Fruit fly (Drosophila melanogaster) whole organism, embryonic: ENCODE results near the gene CG15742.
A peak's percentile ranks its signal among the peaks of the same experiment; 100 is the strongest.

ENCODE experiments used
- B-H2 ChIP-seq: fragments of 200-800 bp; sonication (Bioruptor generic); optimal IDR thresholded peaks from 2 replicates; lab custom pipeline; 2018; ENCODE audit warnings: missing biosample characterization, mild to moderate bottlenecking, missing genetic modification characterization
- Bgb ChIP-seq: fragments of 200-800 bp; sonication (Bioruptor generic); IDR thresholded peaks from 2 replicates; pipeline ENCODE4 v1.3.6; 2022; ENCODE audit warnings: missing biosample characterization, missing genetic modification characterization; ENCODE audit not compliant: partially characterized antibody
- CG10147 ChIP-seq: fragments of 200-800 bp; sonication (Bioruptor generic); optimal IDR thresholded peaks from 2 replicates; lab custom pipeline; 2019; ENCODE audit warnings: missing biosample characterization, mild to moderate bottlenecking, missing genetic modification characterization, moderate library complexity
- CG10462 ChIP-seq: fragments of 200-800 bp; sonication (Bioruptor generic); optimal IDR thresholded peaks from 2 replicates; lab custom pipeline; 2016; ENCODE audit warnings: missing biosample characterization, missing genetic modification characterization
- CG11504 ChIP-seq: fragments of 200-800 bp; sonication (Bioruptor generic); optimal IDR thresholded peaks from 3 replicates; lab custom pipeline; 2019; ENCODE audit warnings: missing biosample characterization, mild to moderate bottlenecking, missing genetic modification characterization, moderate library complexity
- CG14667 ChIP-seq: fragments of 200-800 bp; sonication (Bioruptor generic); IDR thresholded peaks from 2 replicates; pipeline ENCODE4 v1.3.6; 2022; ENCODE audit warnings: missing biosample characterization, missing genetic modification characterization
- CG14965 ChIP-seq: fragments of 200-800 bp; sonication (Bioruptor generic); optimal IDR thresholded peaks from 2 replicates; lab custom pipeline; 2016; ENCODE audit warnings: missing biosample characterization, missing genetic modification characterization, borderline replicate concordance
- CG15073 ChIP-seq: fragments of 200-800 bp; sonication (Bioruptor generic); optimal IDR thresholded peaks from 2 replicates; lab custom pipeline; 2016; ENCODE audit warnings: missing biosample characterization, missing genetic modification characterization
- CG17328 ChIP-seq: fragments of 200-800 bp; sonication (Bioruptor generic); IDR thresholded peaks from 2 replicates; pipeline ENCODE4 v1.3.6; 2022; ENCODE audit warnings: missing biosample characterization, missing genetic modification characterization
- CG17361 ChIP-seq: fragments of 200-800 bp; sonication (Bioruptor generic); IDR thresholded peaks from 3 replicates; pipeline ENCODE4 v1.3.6; 2022; ENCODE audit warnings: missing biosample characterization, missing genetic modification characterization
- CG18262 ChIP-seq: fragments of 200-800 bp; optimal IDR thresholded peaks from 3 replicates; lab custom pipeline; 2019; ENCODE audit warnings: missing biosample characterization, mild to moderate bottlenecking, missing genetic modification characterization, moderate library complexity
- CG2120 ChIP-seq: fragments of 200-800 bp; sonication (Bioruptor generic); optimal IDR thresholded peaks from 3 replicates; lab custom pipeline; 2016; ENCODE audit warnings: missing biosample characterization, missing genetic modification characterization
- CG2712 ChIP-seq: fragments of 200-800 bp; optimal IDR thresholded peaks from 3 replicates; lab custom pipeline; 2019; ENCODE audit warnings: missing biosample characterization, mild to moderate bottlenecking, missing genetic modification characterization, moderate library complexity
- CG30403 ChIP-seq: fragments of 200-800 bp; sonication (Bioruptor generic); optimal IDR thresholded peaks from 3 replicates; lab custom pipeline; 2016; ENCODE audit warnings: missing biosample characterization, missing genetic modification characterization
- CG31441 ChIP-seq: fragments of 200-800 bp; sonication (Bioruptor generic); IDR thresholded peaks from 2 replicates; pipeline ENCODE4 v1.3.6; 2022; ENCODE audit warnings: missing biosample characterization, missing genetic modification characterization
- CG33557 ChIP-seq: fragments of 200-800 bp; sonication (Bioruptor generic); optimal IDR thresholded peaks from 2 replicates; lab custom pipeline; 2019; ENCODE audit warnings: missing biosample characterization, mild to moderate bottlenecking, missing genetic modification characterization, moderate library complexity
- CG4820 ChIP-seq: fragments of 200-800 bp; sonication (Bioruptor generic); optimal IDR thresholded peaks from 3 replicates; lab custom pipeline; 2016; ENCODE audit warnings: missing biosample characterization, missing genetic modification characterization
- CG6175 ChIP-seq: fragments of 200-800 bp; sonication (Bioruptor generic); IDR thresholded peaks from 3 replicates; pipeline ENCODE4 v1.3.6; 2022; ENCODE audit warnings: missing biosample characterization, missing genetic modification characterization
- CG6654 ChIP-seq: fragments of 200-800 bp; sonication (Bioruptor generic); optimal IDR thresholded peaks from 2 replicates; lab custom pipeline; 2017; ENCODE audit warnings: missing biosample characterization, mild to moderate bottlenecking, missing genetic modification characterization
- CG6683 ChIP-seq: fragments of 200-800 bp; sonication (Bioruptor generic); optimal IDR thresholded peaks from 2 replicates; lab custom pipeline; 2017; ENCODE audit warnings: missing biosample characterization, mild to moderate bottlenecking, missing genetic modification characterization, missing genetic modification reagents
- CG7786 ChIP-seq: fragments of 200-800 bp; sonication (Bioruptor generic); optimal IDR thresholded peaks from 2 replicates; lab custom pipeline; 2016; ENCODE audit warnings: missing biosample characterization, missing genetic modification characterization
- D19B ChIP-seq: fragments of 200-800 bp; sonication (Bioruptor generic); optimal IDR thresholded peaks from 2 replicates; lab custom pipeline; 2017; ENCODE audit warnings: missing biosample characterization, mild to moderate bottlenecking, missing genetic modification characterization
- Doc3 ChIP-seq: fragments of 200-800 bp; sonication (Bioruptor generic); IDR thresholded peaks from 3 replicates; pipeline ENCODE4 v1.3.6; 2022; ENCODE audit warnings: missing biosample characterization, missing genetic modification characterization; ENCODE audit not compliant: partially characterized antibody
- Dp ChIP-seq: fragments of 200-800 bp; sonication (Bioruptor generic); optimal IDR thresholded peaks from 2 replicates; lab custom pipeline; 2018; ENCODE audit warnings: missing biosample characterization, mild to moderate bottlenecking, missing genetic modification characterization, moderate library complexity
- Rx ChIP-seq: fragments of 200-800 bp; sonication (Bioruptor generic); IDR thresholded peaks from 2 replicates; pipeline ENCODE4 v1.3.6; 2022; ENCODE audit warnings: missing biosample characterization, missing genetic modification characterization
- Sox102F ChIP-seq: fragments of 200-800 bp; sonication (Bioruptor generic); optimal IDR thresholded peaks from 2 replicates; lab custom pipeline; 2018; ENCODE audit warnings: missing biosample characterization, mild to moderate bottlenecking, missing genetic modification characterization, moderate library complexity
- Ssrp ChIP-seq: fragments of 200-800 bp; sonication (Bioruptor generic); optimal IDR thresholded peaks from 2 replicates; lab custom pipeline; 2018; ENCODE audit warnings: missing biosample characterization, mild to moderate bottlenecking, missing genetic modification characterization, moderate library complexity
- Xrp1 ChIP-seq: fragments of 200-800 bp; sonication (Bioruptor generic); IDR thresholded peaks from 2 replicates; pipeline ENCODE4 v1.3.6; 2022; ENCODE audit warnings: missing biosample characterization, missing genetic modification characterization
- bsh ChIP-seq, 2 experiments: fragments of 200-800 bp; sonication (Bioruptor generic); optimal IDR thresholded peaks; 2 replicates each; lab custom pipeline; 2017 to 2018; ENCODE audit warnings: mild to moderate bottlenecking in 2 of 2, missing biosample characterization in 2 of 2, missing genetic modification characterization in 2 of 2, moderate library complexity in 1 of 2
- cato ChIP-seq: fragments of 200-800 bp; sonication (Bioruptor generic); optimal IDR thresholded peaks from 2 replicates; lab custom pipeline; 2016; ENCODE audit warnings: missing biosample characterization, missing genetic modification characterization, borderline replicate concordance
- chn ChIP-seq: fragments of 200-800 bp; sonication (Bioruptor generic); optimal IDR thresholded peaks from 2 replicates; lab custom pipeline; 2016; ENCODE audit warnings: missing biosample characterization, missing genetic modification characterization
- dmrt11E ChIP-seq: fragments of 200-800 bp; sonication (Bioruptor generic); optimal IDR thresholded peaks from 3 replicates; lab custom pipeline; 2018; ENCODE audit warnings: missing biosample characterization, mild to moderate bottlenecking, missing genetic modification characterization, moderate library complexity
- dmrt99B ChIP-seq: fragments of 200-800 bp; sonication (Bioruptor generic); optimal IDR thresholded peaks from 2 replicates; lab custom pipeline; 2018; ENCODE audit warnings: missing biosample characterization, mild to moderate bottlenecking, missing genetic modification characterization, moderate library complexity
- fd96Cb ChIP-seq: fragments of 200-800 bp; sonication (Bioruptor generic); optimal IDR thresholded peaks from 2 replicates; lab custom pipeline; 2018; ENCODE audit warnings: missing biosample characterization, mild to moderate bottlenecking, missing genetic modification characterization, moderate library complexity
- jigr1 ChIP-seq: fragments of 200-800 bp; sonication (Bioruptor generic); IDR thresholded peaks from 3 replicates; pipeline ENCODE4 v1.3.6; 2022; ENCODE audit warnings: missing biosample characterization, missing genetic modification characterization
- lab ChIP-seq: fragments of 200-800 bp; sonication (Bioruptor generic); optimal IDR thresholded peaks from 3 replicates; lab custom pipeline; 2017; ENCODE audit warnings: missing biosample characterization, missing genetic modification characterization, mild to moderate bottlenecking, moderate library complexity, missing genetic modification reagents
- lov ChIP-seq, 2 experiments: fragments of 200-800 bp in 1 of 2; fragments of >200 bp in 1 of 2; sonication (Bioruptor generic) in 1 of 2; IDR thresholded peaks in 1 of 2; optimal IDR thresholded peaks in 1 of 2; 2 replicates in 1 of 2; 3 replicates in 1 of 2; pipeline versions ENCODE4 v1.3.6 to Lab custom; 2017 to 2022; ENCODE audit warnings: missing biosample characterization in 1 of 2, missing genetic modification characterization in 1 of 2
- nmo ChIP-seq: fragments of 200-800 bp; sonication (Bioruptor generic); optimal IDR thresholded peaks from 2 replicates; lab custom pipeline; 2018; ENCODE audit warnings: missing biosample characterization, mild to moderate bottlenecking, missing genetic modification characterization, moderate library complexity
- ro ChIP-seq: fragments of 200-800 bp; sonication (Bioruptor generic); IDR thresholded peaks from 2 replicates; pipeline ENCODE4 v1.3.6; 2022; ENCODE audit warnings: missing biosample characterization, missing genetic modification characterization
- sd ChIP-seq: fragments of 200-800 bp; sonication (Bioruptor generic); optimal IDR thresholded peaks from 3 replicates; lab custom pipeline; 2018; ENCODE audit warnings: missing biosample characterization, mild to moderate bottlenecking, missing genetic modification characterization, moderate library complexity
- sens ChIP-seq: fragments of 200-800 bp; sonication (Bioruptor generic); peaks from one replicate; lab custom pipeline; 2016; ENCODE audit warnings: missing biosample characterization, missing genetic modification characterization
- slou ChIP-seq: fragments of 200-800 bp; sonication (Bioruptor generic); optimal IDR thresholded peaks from 3 replicates; lab custom pipeline; 2016; ENCODE audit warnings: missing biosample characterization, missing genetic modification characterization
- sug ChIP-seq: fragments of 200-800 bp; optimal IDR thresholded peaks from 2 replicates; lab custom pipeline; 2019; ENCODE audit warnings: missing biosample characterization, mild to moderate bottlenecking, missing genetic modification characterization, moderate library complexity
- ttk ChIP-seq: fragments of 200-800 bp; sonication (Bioruptor generic); IDR thresholded peaks from 2 replicates; pipeline ENCODE4 v2.1.2; 2022; ENCODE audit warnings: missing biosample characterization, missing genetic modification characterization
- tx ChIP-seq: fragments of 200-800 bp; sonication (Bioruptor generic); optimal IDR thresholded peaks from 2 replicates; lab custom pipeline; 2016; ENCODE audit warnings: missing biosample characterization, missing genetic modification characterization
- unc-4 ChIP-seq: fragments of 200-800 bp; sonication (Bioruptor generic); IDR thresholded peaks from 2 replicates; pipeline ENCODE4 v1.3.6; 2022; ENCODE audit warnings: missing biosample characterization, missing genetic modification characterization; ENCODE audit not compliant: partially characterized antibody
- unpg ChIP-seq: fragments of 200-800 bp; sonication (Bioruptor generic); optimal IDR thresholded peaks from 3 replicates; lab custom pipeline; 2018; ENCODE audit warnings: missing biosample characterization, mild to moderate bottlenecking, missing genetic modification characterization, moderate library complexity
- usp ChIP-seq: fragments of >200 bp; optimal IDR thresholded peaks from 2 replicates; lab custom pipeline; 2017; ENCODE audit warnings: missing biosample characterization, missing genetic modification characterization
- zfh1 ChIP-seq: fragments of 200-800 bp; sonication (Bioruptor generic); IDR thresholded peaks from 3 replicates; pipeline ENCODE4 v1.3.6; 2022; ENCODE audit warnings: missing biosample characterization, missing genetic modification characterization
- zfh2 ChIP-seq: fragments of 200-800 bp; sonication (Bioruptor generic); optimal IDR thresholded peaks from 2 replicates; lab custom pipeline; 2016; ENCODE audit warnings: missing biosample characterization, missing genetic modification characterization

CG15742 gene

DNA sequence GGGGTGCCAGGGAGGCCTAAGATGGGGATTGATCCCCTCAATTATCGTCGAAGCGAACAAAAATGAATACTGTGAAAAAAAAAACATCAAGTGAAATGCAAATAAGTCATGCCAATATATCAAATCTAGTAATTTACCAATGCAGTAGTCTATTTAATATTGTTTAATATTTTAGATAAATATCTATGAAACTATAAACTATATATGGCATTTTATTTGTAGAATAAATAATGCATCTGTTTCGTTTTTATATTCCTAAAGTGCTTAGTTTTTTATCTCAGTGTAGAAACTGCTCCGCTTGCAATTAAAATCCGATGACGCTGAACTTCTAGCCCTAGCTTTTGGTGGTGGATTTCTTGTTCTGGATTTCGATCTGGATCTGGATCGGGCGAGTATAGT is 30.1 kb downstream of the CG15742 start (continued):
- TF ChIP-seq CG2120 (GFP tag; lab: Kevin White, UChicago), result no peak
- no peak for TF ChIP-seq Doc3 (GFP tag; lab: Robert Waterston, UW)
- no peak for TF ChIP-seq CG17328
- TF ChIP-seq CG2712 (tag; lab: Kevin White, UChicago), result peak; percentile 35
- TF ChIP-seq unc-4 (GFP tag; lab: Robert Waterston, UW), result no peak
- TF ChIP-seq unpg, result peak; percentile 23
- TF ChIP-seq D19B, result no peak
- no peak for TF ChIP-seq CG6683 (GFP tag; lab: Kevin White, UChicago)
- TF ChIP-seq slou, result no peak
- TF ChIP-seq Dp (GFP tag; lab: Kevin White, UChicago), result no peak
- no peak for TF ChIP-seq sug
- TF ChIP-seq sd (tag; lab: Kevin White, UChicago), result no peak
- TF ChIP-seq zfh1 (GFP tag; lab: Robert Waterston, UW), result no peak
- no peak for TF ChIP-seq usp (GFP tag; lab: Kevin White, UChicago)
- TF ChIP-seq jigr1 (GFP tag; lab: Robert Waterston, UW), result no peak
- no peak for TF ChIP-seq CG14667 (GFP tag; lab: Robert Waterston, UW)
- peak; percentile 10 for TF ChIP-seq dmrt99B (tag; lab: Kevin White, UChicago)
- TF ChIP-seq chn (GFP tag; lab: Kevin White, UChicago), result no peak
- TF ChIP-seq Sox102F (GFP tag; lab: Kevin White, UChicago), result peak; percentile 12
- TF ChIP-seq B-H2 (GFP tag; lab: Kevin White, UChicago), result no peak
- no peak for TF ChIP-seq CG10147 (GFP tag; lab: Kevin White, UChicago)
- TF ChIP-seq CG4820 (GFP tag; lab: Kevin White, UChicago), result no peak
- TF ChIP-seq CG30403 (GFP tag; lab: Kevin White, UChicago), result no peak
- no peak for TF ChIP-seq ttk (GFP tag; lab: Robert Waterston, UW)
- TF ChIP-seq CG6175 (GFP tag; lab: Robert Waterston, UW), result no peak
- TF ChIP-seq CG7786 (GFP tag; lab: Kevin White, UChicago), result no peak
- TF ChIP-seq fd96Cb (tag; lab: Kevin White, UChicago), result peak; percentile 13
- TF ChIP-seq CG11504 (tag; lab: Kevin White, UChicago), result peak; percentile 14
- TF ChIP-seq tx (GFP tag; lab: Kevin White, UChicago), result no peak
- TF ChIP-seq bsh (GFP tag; optimal IDR thresholded peaks at IDR 0.05; lab: Kevin White, UChicago), result peak in 1 of 2 experiments; percentile 60
- TF ChIP-seq Rx, result no peak
- no peak for TF ChIP-seq ro
- TF ChIP-seq CG18262, result peak; percentile 28
- TF ChIP-seq lov (optimal IDR thresholded peaks at IDR 0.05; lab: Kevin White, UChicago), result no peak
- TF ChIP-seq lov (GFP tag; IDR thresholded peaks at IDR 0.05; lab: Robert Waterston, UW), result no peak
- no peak for TF ChIP-seq sens (GFP tag; lab: Kevin White, UChicago)
- TF ChIP-seq CG15073 (GFP tag; lab: Kevin White, UChicago), result no peak
- peak; percentile 22 for TF ChIP-seq nmo (GFP tag; lab: Kevin White, UChicago)
- no peak for TF ChIP-seq Bgb (GFP tag; lab: Robert Waterston, UW)
- TF ChIP-seq CG10462 (GFP tag; lab: Kevin White, UChicago), result no peak
- no peak for TF ChIP-seq CG14965 (GFP tag; lab: Kevin White, UChicago)
- no peak for TF ChIP-seq cato
- peak; percentile 15 for TF ChIP-seq Ssrp (tag; lab: Kevin White, UChicago)
- TF ChIP-seq lab (GFP tag; lab: Kevin White, UChicago), result no peak
- TF ChIP-seq Xrp1, result peak; percentile 25; the same call in 1 of the 2 replicates
- no peak for TF ChIP-seq CG6654
- TF ChIP-seq CG31441 (GFP tag; lab: Robert Waterston, UW), result peak; percentile 58; the same call in 1 of the 2 replicates
- no peak for TF ChIP-seq zfh2 (GFP tag; lab: Kevin White, UChicago)
- TF ChIP-seq dmrt11E (tag; lab: Kevin White, UChicago), result peak; percentile 56
- peak; percentile 42; the same call in 1 of the 3 replicates for TF ChIP-seq CG17361 (GFP tag; lab: Robert Waterston, UW)
- TF ChIP-seq CG33557, result no peak
